Worm (Caenorhabditis elegans) whole organism, L1 larva: ENCODE data around the gene T27A10.2.
A peak's percentile ranks its signal among the peaks of the same experiment; 100 is the strongest.

Source experiments
- C04F5.9 ChIP-seq: sonication (generic microtip); optimal IDR thresholded peaks from 2 replicates; lab custom pipeline; 2016; ENCODE audit warnings: missing genetic modification characterization, missing compliant biosample characterization
- aly-2 ChIP-seq: fragments of 150-350 bp; optimal IDR thresholded peaks from 2 replicates; lab custom pipeline; 2014; ENCODE audit warnings: missing biosample characterization, missing genetic modification characterization
- ces-1 ChIP-seq: fragments of 150-350 bp; optimal IDR thresholded peaks from 2 replicates; lab custom pipeline; 2014; ENCODE audit warnings: missing biosample characterization, missing genetic modification reagents, missing genetic modification characterization
- efl-3 ChIP-seq: fragments of 200-800 bp; sonication (Bioruptor generic); optimal IDR thresholded peaks from 2 replicates; lab custom pipeline; 2018; ENCODE audit warnings: mild to moderate bottlenecking, missing genetic modification characterization, missing compliant biosample characterization
- jun-1 ChIP-seq: fragments of 150-350 bp; optimal IDR thresholded peaks from 2 replicates; lab custom pipeline; 2014; ENCODE audit warnings: missing biosample characterization, missing genetic modification reagents, missing genetic modification characterization
- lin-39 ChIP-seq: fragments of 150-350 bp; optimal IDR thresholded peaks from 2 replicates; lab custom pipeline; 2014; ENCODE audit warnings: missing biosample characterization, missing genetic modification reagents, missing genetic modification characterization
- nhr-20 ChIP-seq: sonication (generic microtip); optimal IDR thresholded peaks from 2 replicates; lab custom pipeline; 2016; ENCODE audit warnings: mild to moderate bottlenecking, missing genetic modification characterization, missing compliant biosample characterization
- nhr-76 ChIP-seq: sonication (generic microtip); optimal IDR thresholded peaks from 2 replicates; lab custom pipeline; 2017; ENCODE audit warnings: missing biosample characterization, missing genetic modification characterization
- nhr-77 ChIP-seq: fragments of 150-350 bp; optimal IDR thresholded peaks from 2 replicates; lab custom pipeline; 2014; ENCODE audit warnings: missing biosample characterization, missing genetic modification characterization
- snpc-4 ChIP-seq: fragments of 150-350 bp; optimal IDR thresholded peaks from 2 replicates; lab custom pipeline; 2014; ENCODE audit warnings: missing biosample characterization, missing genetic modification characterization
- unc-62 ChIP-seq: fragments of 150-350 bp; optimal IDR thresholded peaks from 2 replicates; lab custom pipeline; 2014; ENCODE audit warnings: missing biosample characterization, missing genetic modification reagents, missing genetic modification characterization
- unc-98 ChIP-seq: fragments of 200-800 bp; sonication (Bioruptor generic); IDR thresholded peaks from 2 replicates; pipeline ENCODE4 v1.3.6; 2022; ENCODE audit warnings: missing genetic modification characterization, missing compliant biosample characterization

- no peak for TF ChIP-seq unc-62 (GFP tag; lab: Kevin White, UChicago)
- TF ChIP-seq lin-39, result no peak
- TF ChIP-seq nhr-77, result no peak
- TF ChIP-seq snpc-4, result no peak
- no peak for TF ChIP-seq ces-1 (GFP tag; lab: Kevin White, UChicago)
- TF ChIP-seq aly-2, result no peak
- TF ChIP-seq unc-98 (GFP tag; lab: Robert Waterston, UW), result no peak
- no peak for TF ChIP-seq jun-1 (tag; lab: Kevin White, UChicago)
- no peak for TF ChIP-seq C04F5.9 (tag; lab: Kevin White, UChicago)
- no peak for TF ChIP-seq efl-3 (GFP tag; lab: Kevin White, UChicago)
- TF ChIP-seq nhr-20 (tag; lab: Kevin White, UChicago), result peak; percentile 31
- TF ChIP-seq nhr-76 (tag; lab: Kevin White, UChicago), result no peak
Observed at ce11 chrX:3547097-3547496, 38.7 kb upstream of the T27A10.2 start.
